Worm (Caenorhabditis elegans) whole organism, L4 larva: ENCODE data around the gene pap-3.

Experiments
- F37D6.2 ChIP-seq: sonication (generic microtip); optimal IDR thresholded peaks from 2 replicates; lab custom pipeline; 2016; ENCODE audit warnings: mild to moderate bottlenecking, missing genetic modification characterization, missing compliant biosample characterization
- F49E8.2 ChIP-seq: sonication (generic microtip); optimal IDR thresholded peaks from 2 replicates; lab custom pipeline; 2016; ENCODE audit warnings: missing compliant biosample characterization, mild to moderate bottlenecking, missing genetic modification characterization, borderline replicate concordance
- T20F7.1 ChIP-seq: fragments of 200-800 bp; sonication (Bioruptor generic); optimal IDR thresholded peaks from 2 replicates; lab custom pipeline; 2018; ENCODE audit warnings: mild to moderate bottlenecking, missing genetic modification characterization, missing compliant biosample characterization
- T26A8.4 ChIP-seq: fragments of 200-800 bp; sonication (Bioruptor generic); IDR thresholded peaks from 2 replicates; pipeline ENCODE4 v1.3.6; 2022; ENCODE audit warnings: missing genetic modification characterization, missing compliant biosample characterization
- Y48G9A.11 ChIP-seq: fragments of 200-800 bp; sonication (Bioruptor generic); IDR thresholded peaks from 2 replicates; pipeline ENCODE4 v1.3.6; 2022; ENCODE audit warnings: missing genetic modification reagents, missing genetic modification characterization, missing compliant biosample characterization
- Y5F2A.4 ChIP-seq: fragments of 200-800 bp; sonication (Bioruptor generic); optimal IDR thresholded peaks from 2 replicates; lab custom pipeline; 2018; ENCODE audit warnings: mild to moderate bottlenecking, missing genetic modification characterization, missing compliant biosample characterization
- ZK337.2 ChIP-seq: fragments of 200-800 bp; sonication (Bioruptor generic); IDR thresholded peaks from 2 replicates; pipeline ENCODE4 v1.3.6; 2022; ENCODE audit warnings: missing genetic modification reagents, missing genetic modification characterization, missing compliant biosample characterization
- ama-1 ChIP-seq: fragments of 150-350 bp; optimal IDR thresholded peaks from 2 replicates; lab custom pipeline; 2014; ENCODE audit warnings: inconsistent platforms, mixed read lengths
- attf-4 ChIP-seq: sonication (generic microtip); optimal IDR thresholded peaks from 3 replicates; lab custom pipeline; 2017; ENCODE audit warnings: missing biosample characterization, missing genetic modification characterization
- ceh-32 ChIP-seq: sonication (generic microtip); optimal IDR thresholded peaks from 2 replicates; lab custom pipeline; 2016; ENCODE audit warnings: mild to moderate bottlenecking, missing genetic modification characterization, missing compliant biosample characterization; ENCODE audit not compliant: poor library complexity
- ceh-62 ChIP-seq: sonication (generic microtip); optimal IDR thresholded peaks from 2 replicates; lab custom pipeline; 2017; ENCODE audit warnings: missing biosample characterization, missing genetic modification characterization
- daf-16 ChIP-seq, 3 experiments: sonication (generic microtip); optimal IDR thresholded peaks; 2 replicates each; lab custom pipeline; 2016 to 2017; ENCODE audit warnings: missing genetic modification characterization in 3 of 3, missing genetic modification reagents in 3 of 3, mild to moderate bottlenecking in 2 of 3, missing compliant biosample characterization in 2 of 3, missing biosample characterization in 1 of 3, moderate library complexity in 1 of 3
- dmd-6 ChIP-seq: fragments of 200-800 bp; sonication (Bioruptor generic); IDR thresholded peaks from 2 replicates; pipeline ENCODE4 v1.3.6; 2022; ENCODE audit warnings: missing genetic modification reagents, missing genetic modification characterization, missing compliant biosample characterization
- dmd-8 ChIP-seq: fragments of 200-800 bp; sonication (Bioruptor generic); IDR thresholded peaks from 2 replicates; pipeline ENCODE4 v1.3.6; 2022; ENCODE audit warnings: missing genetic modification characterization, missing compliant biosample characterization
- dmd-9 ChIP-seq: fragments of 200-800 bp; sonication (Bioruptor generic); IDR thresholded peaks from 2 replicates; pipeline ENCODE4 v1.3.6; 2022; ENCODE audit warnings: missing genetic modification reagents, missing genetic modification characterization, missing compliant biosample characterization
- fkh-10 ChIP-seq: fragments of 150-350 bp; optimal IDR thresholded peaks from 2 replicates; lab custom pipeline; 2014; ENCODE audit warnings: missing biosample characterization, missing genetic modification reagents, missing genetic modification characterization
- hif-1 ChIP-seq, 2 experiments: sonication (generic microtip); optimal IDR thresholded peaks; 2 replicates each; lab custom pipeline; 2016 to 2017; ENCODE audit warnings: missing compliant biosample characterization in 2 of 2, missing genetic modification characterization in 2 of 2, missing genetic modification reagents in 2 of 2, missing genotype in 2 of 2, mild to moderate bottlenecking in 1 of 2
- hlh-11 ChIP-seq: fragments of 200-800 bp; sonication (Bioruptor generic); optimal IDR thresholded peaks from 2 replicates; lab custom pipeline; 2018; ENCODE audit warnings: mild to moderate bottlenecking, missing genetic modification characterization, missing compliant biosample characterization
- lin-1 ChIP-seq: fragments of 200-800 bp; sonication (Bioruptor generic); IDR thresholded peaks from 2 replicates; pipeline ENCODE4 v1.3.6; 2022; ENCODE audit warnings: missing genetic modification reagents, missing genetic modification characterization, missing compliant biosample characterization
- lin-13 ChIP-seq: fragments of 150-350 bp; optimal IDR thresholded peaks from 2 replicates; lab custom pipeline; 2014; ENCODE audit warnings: missing biosample characterization, missing genetic modification reagents, missing genetic modification characterization
- lin-38 ChIP-seq: fragments of 200-800 bp; sonication (Bioruptor generic); IDR thresholded peaks from 2 replicates; pipeline ENCODE4 v1.3.6; 2022; ENCODE audit warnings: missing genetic modification reagents, missing genetic modification characterization, missing compliant biosample characterization
- lsy-2 ChIP-seq, 2 experiments: fragments of 150-350 bp in 1 of 2; sonication (generic microtip) in 1 of 2; optimal IDR thresholded peaks; 2 replicates each; lab custom pipeline; 2014 to 2017; ENCODE audit warnings: missing biosample characterization in 2 of 2, missing genetic modification characterization in 2 of 2
- mes-2 ChIP-seq: sonication (generic microtip); optimal IDR thresholded peaks from 2 replicates; lab custom pipeline; 2016; ENCODE audit warnings: missing genotype, mild to moderate bottlenecking, missing genetic modification characterization, missing compliant biosample characterization; ENCODE audit not compliant: poor library complexity, severe bottlenecking
- nhr-10 ChIP-seq: fragments of 150-350 bp; optimal IDR thresholded peaks from 2 replicates; lab custom pipeline; 2014; ENCODE audit warnings: missing biosample characterization, missing genetic modification characterization
- nhr-42 ChIP-seq: fragments of 200-800 bp; sonication (Bioruptor generic); IDR thresholded peaks from 2 replicates; pipeline ENCODE4 v1.3.6; 2022; ENCODE audit warnings: missing genetic modification characterization, missing compliant biosample characterization
- nhr-48 ChIP-seq: sonication (generic microtip); optimal IDR thresholded peaks from 2 replicates; lab custom pipeline; 2016; ENCODE audit warnings: mild to moderate bottlenecking, missing genetic modification characterization, missing compliant biosample characterization
- nhr-77 ChIP-seq: fragments of 150-350 bp; optimal IDR thresholded peaks from 2 replicates; lab custom pipeline; 2014; ENCODE audit warnings: missing biosample characterization, missing genetic modification characterization
- saeg-2 ChIP-seq: fragments of 200-800 bp; sonication (Bioruptor generic); IDR thresholded peaks from 2 replicates; pipeline ENCODE4 v1.3.6; 2022; ENCODE audit warnings: missing genetic modification reagents, missing genetic modification characterization, missing compliant biosample characterization
- sdz-12 ChIP-seq: fragments of 200-800 bp; sonication (Bioruptor generic); optimal IDR thresholded peaks from 2 replicates; lab custom pipeline; 2018; ENCODE audit warnings: mild to moderate bottlenecking, missing genetic modification characterization, missing compliant biosample characterization
- snpc-1.2 ChIP-seq: fragments of 200-800 bp; sonication (Bioruptor generic); IDR thresholded peaks from 2 replicates; pipeline ENCODE4 v1.3.6; 2022; ENCODE audit warnings: missing genetic modification reagents, missing genetic modification characterization, missing compliant biosample characterization
- tag-97 ChIP-seq: fragments of 200-800 bp; sonication (Bioruptor generic); IDR thresholded peaks from 2 replicates; pipeline ENCODE4 v1.3.6; 2022; ENCODE audit warnings: missing genetic modification characterization, missing compliant biosample characterization
- tra-1 ChIP-seq: fragments of 200-800 bp; sonication (Bioruptor generic); IDR thresholded peaks from 2 replicates; pipeline ENCODE4 v1.3.6; 2022; ENCODE audit warnings: missing genetic modification reagents, missing genetic modification characterization, missing compliant biosample characterization
- unc-130 ChIP-seq: sonication (generic microtip); optimal IDR thresholded peaks from 2 replicates; lab custom pipeline; 2016; ENCODE audit warnings: missing genetic modification reagents, missing genetic modification characterization, missing compliant biosample characterization
- ztf-7 ChIP-seq: fragments of 150-350 bp; optimal IDR thresholded peaks from 2 replicates; lab custom pipeline; 2014; ENCODE audit warnings: missing biosample characterization, missing genetic modification characterization

Gene pap-3

ce11 chrII:11816475-11816874 is at the start of gene pap-3:
Gene pap-3 (minus strand): TSS chrII:11816575.
- TF ChIP-seq Y48G9A.11 (GFP tag; lab: Robert Waterston, UW): no peak
- TF ChIP-seq snpc-1.2 (GFP tag; lab: Robert Waterston, UW): no peak
- no peak for TF ChIP-seq sdz-12 (GFP tag; lab: Kevin White, UChicago)
- TF ChIP-seq fkh-10: no peak
- TF ChIP-seq lin-13 (GFP tag; lab: Kevin White, UChicago): no peak
- TF ChIP-seq T20F7.1 (GFP tag; lab: Kevin White, UChicago): no peak
- no peak for TF ChIP-seq ama-1 (lab: Kevin White, UChicago)
- TF ChIP-seq ztf-7 (tag; lab: Kevin White, UChicago): no peak
- no peak for TF ChIP-seq nhr-77 (tag; lab: Kevin White, UChicago)
- TF ChIP-seq ceh-62 (tag; lab: Kevin White, UChicago): no peak
- no peak for TF ChIP-seq dmd-6 (GFP tag; lab: Robert Waterston, UW)
- TF ChIP-seq nhr-42 (GFP tag; lab: Robert Waterston, UW): no peak
- TF ChIP-seq ZK337.2 (GFP tag; lab: Robert Waterston, UW): no peak
- TF ChIP-seq dmd-8 (GFP tag; lab: Robert Waterston, UW): no peak
- TF ChIP-seq lsy-2 (tag; optimal IDR thresholded peaks at IDR 0.05; lab: Kevin White, UChicago): no peak
- TF ChIP-seq tra-1 (GFP tag; lab: Robert Waterston, UW): no peak
- TF ChIP-seq nhr-48 (tag; lab: Kevin White, UChicago): no peak
- no peak for TF ChIP-seq tag-97 (GFP tag; lab: Robert Waterston, UW)
- no peak for TF ChIP-seq T26A8.4 (GFP tag; lab: Robert Waterston, UW)

ce11 chrII:11865644-11866043 is 49.3 kb upstream of the pap-3 start, which contains the start of gene K12D12.4:
Gene K12D12.4 (minus strand): TSS chrII:11865744.
- TF ChIP-seq hlh-11 (tag; lab: Kevin White, UChicago): no peak

- TF ChIP-seq F37D6.2 (tag; lab: Kevin White, UChicago) (no peak), hif-1 (tag; optimal IDR thresholded peaks at IDR 0.05; lab: Kevin White, UChicago) (no peak), F49E8.2 (tag; lab: Kevin White, UChicago) (peak; percentile 42), Y5F2A.4 (GFP tag; lab: Kevin White, UChicago) (no peak), saeg-2 (GFP tag; lab: Robert Waterston, UW) (no peak), snpc-1.2 (GFP tag; lab: Robert Waterston, UW) (no peak), lin-1 (GFP tag; lab: Robert Waterston, UW) (no peak), nhr-10 (no peak), unc-130 (peak; percentile 93), hlh-11 (tag; lab: Kevin White, UChicago) (no peak), Y48G9A.11 (GFP tag; lab: Robert Waterston, UW) (peak; percentile 58), dmd-6 (GFP tag; lab: Robert Waterston, UW) (peak; percentile 34; the same call in 1 of the 2 replicates), dmd-9 (GFP tag; lab: Robert Waterston, UW) (0 out of 2 replicates have a peak, but pooled peaks have one; percentile 21), mes-2 (tag; lab: Kevin White, UChicago) (peak; percentile 80), lin-38 (GFP tag; lab: Robert Waterston, UW) (0 out of 2 replicates have a peak, but pooled peaks have one; percentile 27), ceh-32 (tag; lab: Kevin White, UChicago) (no peak)
Measured at ce11 chrII:11860623-11861079, 44.3 kb upstream of the pap-3 start, which contains the start of gene K12D12.5. Gene K12D12.5 (plus strand): TSS chrII:11861029.

- TF ChIP-seq daf-16 (GFP tag; optimal IDR thresholded peaks at IDR 0.05; lab: Kevin White, UChicago) (no peak), daf-16 (tag; optimal IDR thresholded peaks at IDR 0.05; lab: Kevin White, UChicago) (peak; percentile 49), attf-4 (no peak)
Measured at ce11 chrII:11859833-11860232, 43.5 kb upstream of the pap-3 start.
